Worm (Caenorhabditis elegans) whole organism, young adult: ENCODE measurements around the gene Y94H6A.2.
A peak's percentile ranks its signal among the peaks of the same experiment; 100 is the strongest.
"Not testable (repeated sequence)": the region's sequence is repeated elsewhere in the genome, so short reads cannot be mapped to it uniquely, and the experiment has no call there.

Source experiments
- F33H1.4 ChIP-seq: fragments of 200-800 bp; sonication (Bioruptor generic); IDR thresholded peaks from 2 replicates; pipeline ENCODE4 v1.3.6; 2022; ENCODE audit warnings: missing genetic modification reagents, missing genetic modification characterization, missing compliant biosample characterization
- F49E8.2 ChIP-seq: sonication (generic microtip); optimal IDR thresholded peaks from 3 replicates; lab custom pipeline; 2017; ENCODE audit warnings: missing genetic modification characterization, mild to moderate bottlenecking, missing compliant biosample characterization, antibody characterized with exemption, moderate library complexity; ENCODE audit not compliant: insufficient read depth
- F52B5.7 ChIP-seq: sonication (generic microtip); optimal IDR thresholded peaks from 2 replicates; lab custom pipeline; 2016; ENCODE audit warnings: mild to moderate bottlenecking, missing genetic modification characterization, missing compliant biosample characterization
- Y95B8A.8 ChIP-seq: fragments of 200-800 bp; sonication (Bioruptor generic); IDR thresholded peaks from 2 replicates; pipeline ENCODE4 v1.3.6; 2022; ENCODE audit warnings: missing genetic modification reagents, missing genetic modification characterization, missing compliant biosample characterization
- ama-1 ChIP-seq, 3 experiments: fragments of 150-350 bp in 1 of 3; sonication (generic microtip) in 2 of 3; optimal IDR thresholded peaks; 2 replicates each; lab custom pipeline; 2014 to 2018; ENCODE audit warnings: missing biosample characterization in 2 of 3, missing genetic modification characterization in 2 of 3, missing genetic modification reagents in 2 of 3
- athp-1 ChIP-seq: sonication (generic microtip); optimal IDR thresholded peaks from 2 replicates; lab custom pipeline; 2017; ENCODE audit warnings: mild to moderate bottlenecking, missing genetic modification characterization, missing compliant biosample characterization
- ceh-91 ChIP-seq: fragments of 200-800 bp; sonication (Bioruptor generic); IDR thresholded peaks from 2 replicates; pipeline ENCODE4 v1.3.6; 2022; ENCODE audit warnings: missing genetic modification reagents, missing genetic modification characterization, missing compliant biosample characterization
- dox-1 ChIP-seq: fragments of 200-800 bp; sonication (Bioruptor generic); IDR thresholded peaks from 2 replicates; pipeline ENCODE4 v1.3.6; 2022; ENCODE audit warnings: missing genetic modification reagents, missing genetic modification characterization, missing compliant biosample characterization
- hmg-20 ChIP-seq: fragments of 200-800 bp; sonication (Bioruptor generic); IDR thresholded peaks from 2 replicates; pipeline ENCODE4 v1.3.6; 2022; ENCODE audit warnings: missing genetic modification reagents, missing genetic modification characterization, missing compliant biosample characterization
- hrde-1 ChIP-seq: sonication (generic microtip); optimal IDR thresholded peaks from 2 replicates; lab custom pipeline; 2016; ENCODE audit warnings: missing genetic modification characterization, mild to moderate bottlenecking, missing compliant biosample characterization, moderate library complexity, missing genotype, missing genetic modification reagents, borderline replicate concordance
- unc-130 ChIP-seq: sonication (generic microtip); optimal IDR thresholded peaks from 2 replicates; lab custom pipeline; 2016; ENCODE audit warnings: missing genetic modification reagents, missing genetic modification characterization, missing compliant biosample characterization
- xnd-1 ChIP-seq: sonication (generic microtip); optimal IDR thresholded peaks from 2 replicates; lab custom pipeline; 2016; ENCODE audit warnings: missing genotype, missing genetic modification reagents, missing genetic modification characterization, missing compliant biosample characterization
- zim-3 ChIP-seq: sonication (generic microtip); optimal IDR thresholded peaks from 2 replicates; lab custom pipeline; 2017; ENCODE audit warnings: mild to moderate bottlenecking, missing genetic modification characterization, moderate library complexity, missing compliant biosample characterization
- ztf-18 ChIP-seq: sonication (generic microtip); optimal IDR thresholded peaks from 2 replicates; lab custom pipeline; 2016; ENCODE audit warnings: missing genotype, mild to moderate bottlenecking, missing genetic modification characterization, missing compliant biosample characterization

Gene Y94H6A.2

ce11 chrIV:2776733-2777132, 46.6 kb downstream of the Y94H6A.2 start:
- no peak for TF ChIP-seq athp-1 (tag; lab: Kevin White, UChicago)
- peak; percentile 84 for TF ChIP-seq ztf-18 (tag; lab: Kevin White, UChicago)
- peak; percentile 6 for TF ChIP-seq xnd-1 (tag; lab: Kevin White, UChicago)
- no peak for TF ChIP-seq F33H1.4 (GFP tag; lab: Robert Waterston, UW)
- no peak for TF ChIP-seq ama-1 (optimal IDR thresholded peaks at IDR 0.05; lab: Kevin White, UChicago)
- TF ChIP-seq ama-1 (GFP tag; optimal IDR thresholded peaks at IDR 0.05; lab: Kevin White, UChicago): no peak
- no peak for TF ChIP-seq zim-3
- no peak for TF ChIP-seq ceh-91 (GFP tag; lab: Robert Waterston, UW)
- TF ChIP-seq hrde-1 (tag; lab: Kevin White, UChicago): peak; percentile 6
- 0 out of 2 replicates have a peak, but pooled peaks have one; percentile 27 for TF ChIP-seq Y95B8A.8
- no peak for TF ChIP-seq dox-1 (GFP tag; lab: Robert Waterston, UW)
- no peak for TF ChIP-seq hmg-20

- TF ChIP-seq unc-130 (GFP tag; lab: Kevin White, UChicago); F52B5.7 (tag; lab: Kevin White, UChicago); F49E8.2 (tag; lab: Kevin White, UChicago): not testable (repeated sequence)
Observed at ce11 chrIV:2777841-2778240, 47.7 kb downstream of the Y94H6A.2 start, which contains the start of gene Y54G2A.72. Gene Y54G2A.72, plus strand, starts transcription at chrIV:2778141.
